Fruit fly (Drosophila melanogaster) Kc167 (cell line): Measurements from ENCODE around the gene Lint-O.

Source experiments
- Myc ChIP-seq: fragments of >200 bp; optimal IDR thresholded peaks from 2 replicates; lab custom pipeline; 2017; ENCODE audit warnings: missing external identifiers
- h ChIP-seq: fragments of >200 bp; optimal IDR thresholded peaks from 3 replicates; lab custom pipeline; 2018; ENCODE audit warnings: missing external identifiers

dm6 chrX:2655998-2656397 is 42.5 kb upstream of the Lint-O start:
- TF ChIP-seq Myc (lab: Kevin White, UChicago) (no peak), h (lab: Kevin White, UChicago) (no peak)
